Worm (Caenorhabditis elegans) whole organism, L4 larva: Measurements from ENCODE around the gene cki-1.

Experiments used
- F37D6.2 ChIP-seq: sonication (generic microtip); optimal IDR thresholded peaks from 2 replicates; lab custom pipeline; 2016; ENCODE audit warnings: mild to moderate bottlenecking, missing genetic modification characterization, missing compliant biosample characterization
- F49E8.2 ChIP-seq: sonication (generic microtip); optimal IDR thresholded peaks from 2 replicates; lab custom pipeline; 2016; ENCODE audit warnings: missing compliant biosample characterization, mild to moderate bottlenecking, missing genetic modification characterization, borderline replicate concordance
- T26A8.4 ChIP-seq: fragments of 200-800 bp; sonication (Bioruptor generic); IDR thresholded peaks from 2 replicates; pipeline ENCODE4 v1.3.6; 2022; ENCODE audit warnings: missing genetic modification characterization, missing compliant biosample characterization
- Y48G9A.11 ChIP-seq: fragments of 200-800 bp; sonication (Bioruptor generic); IDR thresholded peaks from 2 replicates; pipeline ENCODE4 v1.3.6; 2022; ENCODE audit warnings: missing genetic modification reagents, missing genetic modification characterization, missing compliant biosample characterization
- ZK337.2 ChIP-seq: fragments of 200-800 bp; sonication (Bioruptor generic); IDR thresholded peaks from 2 replicates; pipeline ENCODE4 v1.3.6; 2022; ENCODE audit warnings: missing genetic modification reagents, missing genetic modification characterization, missing compliant biosample characterization
- ZK546.5 ChIP-seq, 2 experiments: sonication (generic microtip); optimal IDR thresholded peaks; 2 replicates each; lab custom pipeline; 2017; ENCODE audit warnings: missing biosample characterization in 2 of 2, missing genetic modification characterization in 2 of 2
- aha-1 ChIP-seq: fragments of 150-350 bp; peaks from one replicate; lab custom pipeline; 2014; ENCODE audit warnings: missing biosample characterization, missing genetic modification characterization
- ceh-20 ChIP-seq: fragments of 200-800 bp; sonication (Bioruptor generic); IDR thresholded peaks from 2 replicates; pipeline ENCODE4 v1.3.6; 2022; ENCODE audit warnings: missing genetic modification reagents, missing genetic modification characterization, missing compliant biosample characterization
- ceh-32 ChIP-seq: sonication (generic microtip); optimal IDR thresholded peaks from 2 replicates; lab custom pipeline; 2016; ENCODE audit warnings: mild to moderate bottlenecking, missing genetic modification characterization, missing compliant biosample characterization; ENCODE audit not compliant: poor library complexity
- ceh-62 ChIP-seq: sonication (generic microtip); optimal IDR thresholded peaks from 2 replicates; lab custom pipeline; 2017; ENCODE audit warnings: missing biosample characterization, missing genetic modification characterization
- daf-12 ChIP-seq: fragments of 150-350 bp; optimal IDR thresholded peaks from 2 replicates; lab custom pipeline; 2014; ENCODE audit warnings: missing biosample characterization, missing genetic modification reagents, missing genetic modification characterization
- daf-16 ChIP-seq, 3 experiments: sonication (generic microtip); optimal IDR thresholded peaks; 2 replicates each; lab custom pipeline; 2016 to 2017; ENCODE audit warnings: missing genetic modification characterization in 3 of 3, missing genetic modification reagents in 3 of 3, mild to moderate bottlenecking in 2 of 3, missing compliant biosample characterization in 2 of 3, missing biosample characterization in 1 of 3, moderate library complexity in 1 of 3
- daf-19 ChIP-seq: fragments of 200-800 bp; sonication (Bioruptor generic); conservative IDR thresholded peaks from 2 replicates; pipeline ENCODE4 v1.3.6; 2022; ENCODE audit warnings: missing genetic modification characterization, missing compliant biosample characterization
- daf-8 ChIP-seq: fragments of 200-800 bp; sonication (Bioruptor generic); IDR thresholded peaks from 2 replicates; pipeline ENCODE4 v1.3.6; 2022; ENCODE audit warnings: missing genetic modification characterization, missing compliant biosample characterization
- dmd-6 ChIP-seq: fragments of 200-800 bp; sonication (Bioruptor generic); IDR thresholded peaks from 2 replicates; pipeline ENCODE4 v1.3.6; 2022; ENCODE audit warnings: missing genetic modification reagents, missing genetic modification characterization, missing compliant biosample characterization
- dve-1 ChIP-seq: sonication (generic microtip); optimal IDR thresholded peaks from 2 replicates; lab custom pipeline; 2017; ENCODE audit warnings: antibody characterized with exemption, mild to moderate bottlenecking, missing genetic modification characterization, missing compliant biosample characterization; ENCODE audit not compliant: insufficient read depth
- egl-43 ChIP-seq: fragments of 200-800 bp; sonication (Bioruptor generic); IDR thresholded peaks from 2 replicates; pipeline ENCODE4 v1.3.6; 2022; ENCODE audit warnings: missing genetic modification reagents, missing genetic modification characterization, missing compliant biosample characterization
- fkh-10 ChIP-seq: fragments of 150-350 bp; optimal IDR thresholded peaks from 2 replicates; lab custom pipeline; 2014; ENCODE audit warnings: missing biosample characterization, missing genetic modification reagents, missing genetic modification characterization
- fos-1 ChIP-seq: fragments of 150-350 bp; optimal IDR thresholded peaks from 2 replicates; lab custom pipeline; 2014; ENCODE audit warnings: missing biosample characterization, missing genetic modification characterization
- hlh-11 ChIP-seq: fragments of 200-800 bp; sonication (Bioruptor generic); optimal IDR thresholded peaks from 2 replicates; lab custom pipeline; 2018; ENCODE audit warnings: mild to moderate bottlenecking, missing genetic modification characterization, missing compliant biosample characterization
- hlh-30 ChIP-seq: sonication (generic microtip); optimal IDR thresholded peaks from 2 replicates; lab custom pipeline; 2017; ENCODE audit warnings: antibody characterized with exemption, mild to moderate bottlenecking, missing genetic modification characterization, missing compliant biosample characterization; ENCODE audit not compliant: insufficient read depth
- lin-13 ChIP-seq: fragments of 150-350 bp; optimal IDR thresholded peaks from 2 replicates; lab custom pipeline; 2014; ENCODE audit warnings: missing biosample characterization, missing genetic modification reagents, missing genetic modification characterization
- lin-15B ChIP-seq: fragments of 150-350 bp; sonication (generic microtip); optimal IDR thresholded peaks from 3 replicates; lab custom pipeline; 2014; ENCODE audit warnings: missing biosample characterization, missing genetic modification characterization
- lin-29 ChIP-seq: fragments of 200-800 bp; sonication (Bioruptor generic); IDR thresholded peaks from 2 replicates; pipeline ENCODE4 v1.3.6; 2022; ENCODE audit warnings: missing genetic modification reagents, missing genetic modification characterization, missing compliant biosample characterization
- mes-2 ChIP-seq: sonication (generic microtip); optimal IDR thresholded peaks from 2 replicates; lab custom pipeline; 2016; ENCODE audit warnings: missing genotype, mild to moderate bottlenecking, missing genetic modification characterization, missing compliant biosample characterization; ENCODE audit not compliant: poor library complexity, severe bottlenecking
- mxl-2 ChIP-seq: fragments of 200-800 bp; sonication (Bioruptor generic); conservative IDR thresholded peaks from 2 replicates; pipeline ENCODE4 v1.3.6; 2022; ENCODE audit warnings: missing genetic modification reagents, missing genetic modification characterization, missing compliant biosample characterization
- mxl-3 ChIP-seq: fragments of 200-800 bp; sonication (Bioruptor generic); optimal IDR thresholded peaks from 2 replicates; lab custom pipeline; 2018; ENCODE audit warnings: mild to moderate bottlenecking, missing genetic modification characterization, missing compliant biosample characterization
- nhr-11 ChIP-seq: fragments of 150-350 bp; optimal IDR thresholded peaks from 2 replicates; lab custom pipeline; 2014; ENCODE audit warnings: missing biosample characterization, missing genetic modification characterization
- nhr-111 ChIP-seq: fragments of 200-800 bp; sonication (Bioruptor generic); optimal IDR thresholded peaks from 2 replicates; lab custom pipeline; 2018; ENCODE audit warnings: mild to moderate bottlenecking, missing genetic modification characterization, missing compliant biosample characterization
- nhr-48 ChIP-seq: sonication (generic microtip); optimal IDR thresholded peaks from 2 replicates; lab custom pipeline; 2016; ENCODE audit warnings: mild to moderate bottlenecking, missing genetic modification characterization, missing compliant biosample characterization
- nhr-6 ChIP-seq: fragments of 150-350 bp; optimal IDR thresholded peaks from 2 replicates; lab custom pipeline; 2014; ENCODE audit warnings: missing biosample characterization, missing genetic modification characterization
- nhr-77 ChIP-seq: fragments of 150-350 bp; optimal IDR thresholded peaks from 2 replicates; lab custom pipeline; 2014; ENCODE audit warnings: missing biosample characterization, missing genetic modification characterization
- php-3 ChIP-seq: fragments of 200-800 bp; sonication (Bioruptor generic); IDR thresholded peaks from 2 replicates; pipeline ENCODE4 v1.3.6; 2022; ENCODE audit warnings: missing genetic modification reagents, missing genetic modification characterization, missing compliant biosample characterization
- pqm-1 ChIP-seq: sonication (generic microtip); optimal IDR thresholded peaks from 2 replicates; lab custom pipeline; 2017; ENCODE audit warnings: missing biosample characterization, missing genetic modification characterization
- rbr-2 ChIP-seq: sonication (generic microtip); optimal IDR thresholded peaks from 2 replicates; lab custom pipeline; 2016; ENCODE audit warnings: missing genotype, missing genetic modification characterization, missing compliant biosample characterization
- sdz-12 ChIP-seq: fragments of 200-800 bp; sonication (Bioruptor generic); optimal IDR thresholded peaks from 2 replicates; lab custom pipeline; 2018; ENCODE audit warnings: mild to moderate bottlenecking, missing genetic modification characterization, missing compliant biosample characterization
- skn-1 ChIP-seq: fragments of 150-350 bp; optimal IDR thresholded peaks from 2 replicates; lab custom pipeline; 2014; ENCODE audit warnings: missing biosample characterization, missing genetic modification characterization
- snpc-1.2 ChIP-seq: fragments of 200-800 bp; sonication (Bioruptor generic); IDR thresholded peaks from 2 replicates; pipeline ENCODE4 v1.3.6; 2022; ENCODE audit warnings: missing genetic modification reagents, missing genetic modification characterization, missing compliant biosample characterization
- snpc-4 ChIP-seq: fragments of 150-350 bp; optimal IDR thresholded peaks from 2 replicates; lab custom pipeline; 2014; ENCODE audit warnings: missing biosample characterization, missing genetic modification characterization
- spr-3 ChIP-seq: fragments of 200-800 bp; sonication (Bioruptor generic); optimal IDR thresholded peaks from 2 replicates; lab custom pipeline; 2018; ENCODE audit warnings: mild to moderate bottlenecking, missing genetic modification characterization, missing compliant biosample characterization
- tag-97 ChIP-seq: fragments of 200-800 bp; sonication (Bioruptor generic); IDR thresholded peaks from 2 replicates; pipeline ENCODE4 v1.3.6; 2022; ENCODE audit warnings: missing genetic modification characterization, missing compliant biosample characterization
- vab-7 ChIP-seq: fragments of 200-800 bp; sonication (Bioruptor generic); IDR thresholded peaks from 2 replicates; pipeline ENCODE4 v1.3.6; 2022; ENCODE audit warnings: missing genetic modification reagents, missing genetic modification characterization, missing compliant biosample characterization
- zfp-2 ChIP-seq: sonication (generic microtip); optimal IDR thresholded peaks from 2 replicates; lab custom pipeline; 2016; ENCODE audit warnings: mild to moderate bottlenecking, missing genetic modification characterization, missing compliant biosample characterization
- ztf-11 ChIP-seq: fragments of 150-350 bp; optimal IDR thresholded peaks from 2 replicates; lab custom pipeline; 2014; ENCODE audit warnings: missing biosample characterization, missing genetic modification characterization

cki-1 gene

ce11 chrII:7813645-7814044 is 2.6 kb downstream of the cki-1 start (continued):
- TF ChIP-seq F37D6.2 (tag; lab: Kevin White, UChicago) (no peak), lin-15B (no peak), vab-7 (GFP tag; lab: Robert Waterston, UW) (no peak), nhr-77 (tag; lab: Kevin White, UChicago) (peak; percentile 67), tag-97 (GFP tag; lab: Robert Waterston, UW) (no peak), daf-12 (tag; lab: Kevin White, UChicago) (no peak), ZK337.2 (GFP tag; lab: Robert Waterston, UW) (no peak), mxl-2 (GFP tag; lab: Robert Waterston, UW) (no peak), nhr-111 (GFP tag; lab: Kevin White, UChicago) (no peak), ceh-20 (GFP tag; lab: Robert Waterston, UW) (no peak), fos-1 (tag; lab: Kevin White, UChicago) (no peak), mes-2 (no peak), dmd-6 (GFP tag; lab: Robert Waterston, UW) (peak; percentile 55), skn-1 (no peak), php-3 (GFP tag; lab: Robert Waterston, UW) (no peak), Y48G9A.11 (GFP tag; lab: Robert Waterston, UW) (no peak), daf-8 (GFP tag; lab: Robert Waterston, UW) (no peak), zfp-2 (no peak), nhr-48 (tag; lab: Kevin White, UChicago) (no peak), pqm-1 (tag; lab: Kevin White, UChicago) (peak; percentile 31), ceh-62 (tag; lab: Kevin White, UChicago) (no peak), ZK546.5 (tag; optimal IDR thresholded peaks at IDR 0.05; lab: Kevin White, UChicago) (no peak), T26A8.4 (GFP tag; lab: Robert Waterston, UW) (no peak), ceh-32 (tag; lab: Kevin White, UChicago) (no peak), fkh-10 (GFP tag; lab: Kevin White, UChicago) (no peak), mxl-3 (no peak), sdz-12 (GFP tag; lab: Kevin White, UChicago) (no peak), egl-43 (GFP tag; lab: Robert Waterston, UW) (no peak), aha-1 (no peak), ztf-11 (no peak), daf-16 (GFP tag; optimal IDR thresholded peaks at IDR 0.05; lab: Kevin White, UChicago) (no peak), daf-16 (tag; optimal IDR thresholded peaks at IDR 0.05; lab: Kevin White, UChicago) (peak; percentile 26), nhr-11 (tag; lab: Kevin White, UChicago) (no peak), daf-19 (GFP tag; lab: Robert Waterston, UW) (no peak), lin-13 (no peak), snpc-1.2 (GFP tag; lab: Robert Waterston, UW) (no peak), dve-1 (tag; lab: Kevin White, UChicago) (peak; percentile 7), spr-3 (GFP tag; lab: Kevin White, UChicago) (no peak), rbr-2 (tag; lab: Kevin White, UChicago) (no peak), lin-29 (GFP tag; lab: Robert Waterston, UW) (no peak), hlh-11 (tag; lab: Kevin White, UChicago) (peak; percentile 37), hlh-30 (tag; lab: Kevin White, UChicago) (peak; percentile 46), snpc-4 (tag; lab: Kevin White, UChicago) (no peak), nhr-6 (no peak), F49E8.2 (no peak)
